Fruit fly (Drosophila melanogaster) whole organism, prepupa: ENCODE measurements around the gene Oat.
A peak's percentile ranks its signal among the peaks of the same experiment; 100 is the strongest.

ENCODE experiments used
- Blimp-1 ChIP-seq: fragments of 200-800 bp; sonication (Bioruptor generic); optimal IDR thresholded peaks from 3 replicates; lab custom pipeline; 2017; ENCODE audit warnings: missing biosample characterization, missing genetic modification characterization, mild to moderate bottlenecking, moderate library complexity, missing genetic modification reagents
- CG10631 ChIP-seq: fragments of 200-800 bp; sonication (Bioruptor generic); optimal IDR thresholded peaks from 2 replicates; lab custom pipeline; 2016; ENCODE audit warnings: missing biosample characterization, missing genetic modification characterization
- CG10669 ChIP-seq: fragments of 200-800 bp; sonication (Bioruptor generic); optimal IDR thresholded peaks from 3 replicates; lab custom pipeline; 2018; ENCODE audit warnings: missing biosample characterization, mild to moderate bottlenecking, missing genetic modification characterization, moderate library complexity
- CG11294 ChIP-seq: fragments of 200-800 bp; sonication (Bioruptor generic); IDR thresholded peaks from 2 replicates; pipeline ENCODE4 v1.3.6; 2022; ENCODE audit warnings: missing biosample characterization, missing genetic modification characterization
- CG11762 ChIP-seq: fragments of 200-800 bp; sonication (Bioruptor generic); optimal IDR thresholded peaks from 3 replicates; lab custom pipeline; 2016; ENCODE audit warnings: missing biosample characterization, missing genetic modification characterization; ENCODE audit not compliant: insufficient read depth
- CG15336 ChIP-seq: fragments of 200-800 bp; sonication (Bioruptor generic); IDR thresholded peaks from 2 replicates; pipeline ENCODE4 v1.3.6; 2022; ENCODE audit warnings: missing biosample characterization, missing genetic modification characterization
- CG1621 ChIP-seq: fragments of 200-800 bp; sonication (Bioruptor generic); optimal IDR thresholded peaks from 3 replicates; lab custom pipeline; 2018; ENCODE audit warnings: missing biosample characterization, mild to moderate bottlenecking, missing genetic modification characterization
- CG16779 ChIP-seq: fragments of 200-800 bp; sonication (Bioruptor generic); optimal IDR thresholded peaks from 3 replicates; lab custom pipeline; 2017; ENCODE audit warnings: missing biosample characterization, mild to moderate bottlenecking, missing genetic modification characterization
- CG3032 ChIP-seq: fragments of 200-800 bp; optimal IDR thresholded peaks from 2 replicates; lab custom pipeline; 2019; ENCODE audit warnings: missing biosample characterization, mild to moderate bottlenecking, missing genetic modification characterization, moderate library complexity
- CG31627 ChIP-seq: fragments of 200-800 bp; sonication (Bioruptor generic); optimal IDR thresholded peaks from 3 replicates; lab custom pipeline; 2016; ENCODE audit warnings: missing biosample characterization, missing genetic modification characterization
- CG32006 ChIP-seq: fragments of 200-800 bp; sonication (Bioruptor generic); optimal IDR thresholded peaks from 3 replicates; lab custom pipeline; 2017; ENCODE audit warnings: missing biosample characterization, mild to moderate bottlenecking, missing genetic modification characterization
- CG34406 ChIP-seq: fragments of 200-800 bp; sonication (Bioruptor generic); optimal IDR thresholded peaks from 3 replicates; lab custom pipeline; 2016; ENCODE audit warnings: missing biosample characterization, missing genetic modification characterization
- CG3919 ChIP-seq: fragments of 200-800 bp; sonication (Bioruptor generic); optimal IDR thresholded peaks from 3 replicates; lab custom pipeline; 2016; ENCODE audit warnings: missing biosample characterization, missing genetic modification characterization
- CG4318 ChIP-seq: fragments of 200-800 bp; sonication (Bioruptor generic); optimal IDR thresholded peaks from 3 replicates; lab custom pipeline; 2017; ENCODE audit warnings: missing biosample characterization, mild to moderate bottlenecking, missing genetic modification characterization
- CG6163 ChIP-seq: fragments of 200-800 bp; sonication (Bioruptor generic); IDR thresholded peaks from 3 replicates; pipeline ENCODE4 v1.3.6; 2022; ENCODE audit warnings: missing biosample characterization, missing genetic modification characterization
- CG6276 ChIP-seq: fragments of 200-800 bp; sonication (Bioruptor generic); optimal IDR thresholded peaks from 2 replicates; lab custom pipeline; 2017; ENCODE audit warnings: missing biosample characterization, mild to moderate bottlenecking, missing genetic modification characterization
- CG6792 ChIP-seq: fragments of 200-800 bp; sonication (Bioruptor generic); optimal IDR thresholded peaks from 3 replicates; lab custom pipeline; 2016; ENCODE audit warnings: missing biosample characterization, missing genetic modification characterization
- CG6808 ChIP-seq: fragments of 200-800 bp; sonication (Bioruptor generic); optimal IDR thresholded peaks from 3 replicates; lab custom pipeline; 2017; ENCODE audit warnings: missing biosample characterization, missing genetic modification characterization, mild to moderate bottlenecking, moderate library complexity, missing genetic modification reagents
- CG7368 ChIP-seq: fragments of 200-800 bp; sonication (Bioruptor generic); optimal IDR thresholded peaks from 3 replicates; lab custom pipeline; 2016; ENCODE audit warnings: missing biosample characterization, missing genetic modification characterization
- CG8319 ChIP-seq: fragments of 200-800 bp; sonication (Bioruptor generic); optimal IDR thresholded peaks from 3 replicates; lab custom pipeline; 2016; ENCODE audit warnings: missing biosample characterization, missing genetic modification characterization
- CG8632 ChIP-seq: fragments of 200-800 bp; sonication (Bioruptor generic); optimal IDR thresholded peaks from 3 replicates; lab custom pipeline; 2016; ENCODE audit warnings: missing biosample characterization, missing genetic modification characterization
- CG9139 ChIP-seq: fragments of 200-800 bp; sonication (Bioruptor generic); optimal IDR thresholded peaks from 3 replicates; lab custom pipeline; 2017; ENCODE audit warnings: missing biosample characterization, mild to moderate bottlenecking, missing genetic modification characterization
- Eip75B ChIP-seq: fragments of 200-800 bp; sonication (Bioruptor generic); optimal IDR thresholded peaks from 3 replicates; lab custom pipeline; 2016; ENCODE audit warnings: missing biosample characterization, missing genetic modification characterization
- Eip78C ChIP-seq: fragments of 200-800 bp; sonication (Bioruptor generic); peaks from one replicate; lab custom pipeline; 2016; ENCODE audit warnings: missing biosample characterization, missing genetic modification characterization
- Ets21C ChIP-seq: fragments of 200-800 bp; sonication (Bioruptor generic); optimal IDR thresholded peaks from 3 replicates; lab custom pipeline; 2016; ENCODE audit warnings: missing biosample characterization, missing genetic modification characterization
- Gug ChIP-seq: fragments of 200-800 bp; sonication (Bioruptor generic); IDR thresholded peaks from 2 replicates; pipeline ENCODE4 v1.3.6; 2022; ENCODE audit warnings: missing biosample characterization, missing genetic modification characterization
- Hr39 ChIP-seq: fragments of 200-800 bp; sonication (Bioruptor generic); optimal IDR thresholded peaks from 2 replicates; lab custom pipeline; 2016; ENCODE audit warnings: missing biosample characterization, missing genetic modification characterization
- Hr4 ChIP-seq: fragments of 200-800 bp; sonication (Bioruptor generic); optimal IDR thresholded peaks from 3 replicates; lab custom pipeline; 2016; ENCODE audit warnings: missing biosample characterization, missing genetic modification characterization
- Lpt ChIP-seq: fragments of 200-800 bp; sonication (Bioruptor generic); optimal IDR thresholded peaks from 3 replicates; lab custom pipeline; 2016; ENCODE audit warnings: missing biosample characterization, missing genetic modification characterization
- Met ChIP-seq: fragments of 200-800 bp; sonication (Bioruptor generic); optimal IDR thresholded peaks from 3 replicates; lab custom pipeline; 2016; ENCODE audit warnings: missing biosample characterization, missing genetic modification characterization
- OdsH ChIP-seq: fragments of 200-800 bp; sonication (Bioruptor generic); optimal IDR thresholded peaks from 3 replicates; lab custom pipeline; 2016; ENCODE audit warnings: missing biosample characterization, missing genetic modification characterization
- Smox ChIP-seq: fragments of 200-800 bp; sonication (Bioruptor generic); optimal IDR thresholded peaks from 3 replicates; lab custom pipeline; 2016; ENCODE audit warnings: missing biosample characterization, missing genetic modification characterization
- Sox102F ChIP-seq: fragments of 200-800 bp; sonication (Bioruptor generic); optimal IDR thresholded peaks from 2 replicates; lab custom pipeline; 2016; ENCODE audit warnings: missing biosample characterization, mild to moderate bottlenecking, missing genetic modification characterization
- Sox14 ChIP-seq: fragments of 200-800 bp; sonication (Bioruptor generic); optimal IDR thresholded peaks from 3 replicates; lab custom pipeline; 2016; ENCODE audit warnings: missing biosample characterization, missing genetic modification characterization
- Sox15 ChIP-seq: fragments of 200-800 bp; sonication (Bioruptor generic); optimal IDR thresholded peaks from 3 replicates; lab custom pipeline; 2016; ENCODE audit warnings: missing biosample characterization, missing genetic modification characterization
- achi ChIP-seq: fragments of 200-800 bp; sonication (Bioruptor generic); optimal IDR thresholded peaks from 3 replicates; lab custom pipeline; 2016; ENCODE audit warnings: missing biosample characterization, missing genetic modification characterization
- acj6 ChIP-seq: fragments of 200-800 bp; sonication (Bioruptor generic); optimal IDR thresholded peaks from 3 replicates; lab custom pipeline; 2016; ENCODE audit warnings: missing biosample characterization, missing genetic modification characterization
- cyc ChIP-seq: fragments of 200-800 bp; sonication (Bioruptor generic); optimal IDR thresholded peaks from 3 replicates; lab custom pipeline; 2016; ENCODE audit warnings: missing biosample characterization, missing genetic modification characterization
- dac ChIP-seq: fragments of 200-800 bp; sonication (Bioruptor generic); optimal IDR thresholded peaks from 2 replicates; lab custom pipeline; 2017; ENCODE audit warnings: missing biosample characterization, mild to moderate bottlenecking, missing genetic modification characterization
- dsx ChIP-seq: fragments of 200-800 bp; optimal IDR thresholded peaks from 3 replicates; lab custom pipeline; 2019; ENCODE audit warnings: missing biosample characterization, mild to moderate bottlenecking, missing genetic modification characterization, moderate library complexity; ENCODE audit not compliant: poor library complexity, severe bottlenecking
- eg ChIP-seq: fragments of 200-800 bp; sonication (Bioruptor generic); IDR thresholded peaks from 3 replicates; pipeline ENCODE4 v1.3.6; 2022; ENCODE audit warnings: missing biosample characterization, missing genetic modification characterization
- fd59A ChIP-seq: fragments of 200-800 bp; sonication (Bioruptor generic); optimal IDR thresholded peaks from 2 replicates; lab custom pipeline; 2017; ENCODE audit warnings: missing biosample characterization, mild to moderate bottlenecking, missing genetic modification characterization, missing genetic modification reagents
- fd85E ChIP-seq: fragments of 200-800 bp; sonication (Bioruptor generic); optimal IDR thresholded peaks from 3 replicates; lab custom pipeline; 2016; ENCODE audit warnings: missing biosample characterization, missing genetic modification characterization
- fkh ChIP-seq: fragments of 200-800 bp; sonication (Bioruptor generic); optimal IDR thresholded peaks from 3 replicates; lab custom pipeline; 2017; ENCODE audit warnings: missing biosample characterization, mild to moderate bottlenecking, missing genetic modification characterization, moderate library complexity
- lz ChIP-seq: fragments of 200-800 bp; sonication (Bioruptor generic); optimal IDR thresholded peaks from 3 replicates; lab custom pipeline; 2016; ENCODE audit warnings: missing biosample characterization, missing genetic modification characterization
- net ChIP-seq: fragments of 200-800 bp; sonication (Bioruptor generic); optimal IDR thresholded peaks from 3 replicates; lab custom pipeline; 2016; ENCODE audit warnings: missing biosample characterization, missing genetic modification characterization
- pdm3 ChIP-seq: fragments of 200-800 bp; sonication (Bioruptor generic); optimal IDR thresholded peaks from 3 replicates; lab custom pipeline; 2016; ENCODE audit warnings: missing biosample characterization, missing genetic modification characterization
- salr ChIP-seq, 2 experiments: fragments of 200-800 bp; sonication (Bioruptor generic); optimal IDR thresholded peaks; 3 replicates each; lab custom pipeline; 2016 to 2018; ENCODE audit warnings: missing biosample characterization in 2 of 2, missing genetic modification characterization in 2 of 2, mild to moderate bottlenecking in 1 of 2
- svp ChIP-seq: fragments of 200-800 bp; sonication (Bioruptor generic); peaks from one replicate; lab custom pipeline; 2016; ENCODE audit warnings: missing biosample characterization, missing genetic modification characterization
- topi ChIP-seq: fragments of 200-800 bp; sonication (Bioruptor generic); optimal IDR thresholded peaks from 3 replicates; lab custom pipeline; 2016; ENCODE audit warnings: missing biosample characterization, missing genetic modification characterization
- vri ChIP-seq: fragments of 200-800 bp; sonication (Bioruptor generic); optimal IDR thresholded peaks from 3 replicates; lab custom pipeline; 2016; ENCODE audit warnings: missing biosample characterization, mild to moderate bottlenecking, missing genetic modification characterization

Gene Oat

dm6 chr3L:19696073-19696960 is 46.7 kb upstream of the Oat start:
- peak; percentile 32 for TF ChIP-seq CG11762 (GFP tag; lab: Kevin White, UChicago)
- TF ChIP-seq CG4318 (GFP tag; lab: Kevin White, UChicago): no peak
- TF ChIP-seq CG10631 (GFP tag; lab: Kevin White, UChicago): peak; percentile 50
- no peak for TF ChIP-seq Blimp-1 (GFP tag; lab: Kevin White, UChicago)
- no peak for TF ChIP-seq fkh
- TF ChIP-seq Smox: peak; percentile 45
- TF ChIP-seq net (GFP tag; lab: Kevin White, UChicago): peak; percentile 26
- TF ChIP-seq CG3919 (GFP tag; lab: Kevin White, UChicago): peak; percentile 36
- TF ChIP-seq Gug (GFP tag; lab: Robert Waterston, UW): no peak
- peak; percentile 42 for TF ChIP-seq Ets21C (GFP tag; lab: Kevin White, UChicago)
- peak; percentile 43 for TF ChIP-seq CG34406 (GFP tag; lab: Kevin White, UChicago)
- peak; percentile 48 for TF ChIP-seq CG8632 (GFP tag; lab: Kevin White, UChicago)
- TF ChIP-seq fd59A: no peak
- no peak for TF ChIP-seq CG15336 (GFP tag; lab: Robert Waterston, UW)
- peak; percentile 37 for TF ChIP-seq CG10669
- no peak for TF ChIP-seq CG3032
- TF ChIP-seq vri (GFP tag; lab: Kevin White, UChicago): peak; percentile 83
- no peak for TF ChIP-seq CG7368 (GFP tag; lab: Kevin White, UChicago)
- no peak for TF ChIP-seq CG16779 (tag; lab: Kevin White, UChicago)
- TF ChIP-seq CG6808 (GFP tag; lab: Kevin White, UChicago): peak; percentile 33
- peak; percentile 12 for TF ChIP-seq Sox15 (GFP tag; lab: Kevin White, UChicago)
- TF ChIP-seq salr (GFP tag; optimal IDR thresholded peaks at IDR 0.05; lab: Kevin White, UChicago): peak in 1 of 2 experiments; percentile 0
- no peak for TF ChIP-seq Eip75B (GFP tag; lab: Kevin White, UChicago)
- peak; percentile 45 for TF ChIP-seq Hr39 (GFP tag; lab: Kevin White, UChicago)
- TF ChIP-seq Lpt (GFP tag; lab: Kevin White, UChicago): no peak
- peak; percentile 34 for TF ChIP-seq CG9139 (GFP tag; lab: Kevin White, UChicago)
- peak; percentile 3 for TF ChIP-seq dsx (GFP tag; lab: Kevin White, UChicago)
- no peak for TF ChIP-seq Sox102F (GFP tag; lab: Kevin White, UChicago)
- peak; percentile 10 for TF ChIP-seq Hr4 (GFP tag; lab: Kevin White, UChicago)
- TF ChIP-seq Met: peak; percentile 60
- TF ChIP-seq Eip78C (GFP tag; lab: Kevin White, UChicago): peak; percentile 93
- peak; percentile 80 for TF ChIP-seq svp
- no peak for TF ChIP-seq dac (GFP tag; lab: Kevin White, UChicago)
- peak; percentile 29 for TF ChIP-seq CG32006 (GFP tag; lab: Kevin White, UChicago)
- no peak for TF ChIP-seq Sox14
- peak; percentile 34 for TF ChIP-seq lz (GFP tag; lab: Kevin White, UChicago)
- peak; percentile 42 for TF ChIP-seq cyc (GFP tag; lab: Kevin White, UChicago)
- TF ChIP-seq fd85E (GFP tag; lab: Kevin White, UChicago): no peak
- peak; percentile 49 for TF ChIP-seq OdsH (GFP tag; lab: Kevin White, UChicago)
- no peak for TF ChIP-seq CG6163
- TF ChIP-seq CG8319 (GFP tag; lab: Kevin White, UChicago): peak; percentile 25
- no peak for TF ChIP-seq eg (GFP tag; lab: Robert Waterston, UW)
- no peak for TF ChIP-seq CG11294 (GFP tag; lab: Robert Waterston, UW)
- TF ChIP-seq achi: peak; percentile 19
- no peak for TF ChIP-seq CG6792 (GFP tag; lab: Kevin White, UChicago)
- peak; percentile 43 for TF ChIP-seq CG31627
- TF ChIP-seq CG6276 (GFP tag; lab: Kevin White, UChicago): no peak
- TF ChIP-seq CG1621 (tag; lab: Kevin White, UChicago): peak; percentile 17
- TF ChIP-seq acj6: peak; percentile 52
- peak; percentile 43 for TF ChIP-seq pdm3 (GFP tag; lab: Kevin White, UChicago)
- peak; percentile 65 for TF ChIP-seq topi (GFP tag; lab: Kevin White, UChicago)
